Worm (Caenorhabditis elegans): Measurements from ENCODE around the gene clec-86.

clec-86 gene

ce11 chrX:7139614-7140013 lies at the start of gene clec-86:
TSS of gene clec-86 (plus strand) at chrX:7139875.
- TF ChIP-seq dmd-6 (GFP tag; IDR thresholded peaks at IDR 0.05) (peak; percentile 31; the same call in 1 of the 2 replicates), lin-13 (GFP tag; optimal IDR thresholded peaks at IDR 0.05) (no peak), spr-3 (GFP tag; optimal IDR thresholded peaks at IDR 0.05) (no peak), nhr-77 (tag; optimal IDR thresholded peaks at IDR 0.05) (no peak), saeg-2 (GFP tag; IDR thresholded peaks at IDR 0.05) (no peak), dve-1 (tag; optimal IDR thresholded peaks at IDR 0.05; ENCODE audit: insufficient read depth) (peak; percentile 27), hmg-1.1 (GFP tag; IDR thresholded peaks at IDR 0.05) (no peak), daf-16 (GFP tag; optimal IDR thresholded peaks at IDR 0.05) (no peak), daf-16 (tag; optimal IDR thresholded peaks at IDR 0.05) (peak; percentile 29), ceh-62 (tag; optimal IDR thresholded peaks at IDR 0.05) (no peak), fkh-10 (GFP tag; optimal IDR thresholded peaks at IDR 0.05) (no peak), F44E2.7 (GFP tag; IDR thresholded peaks at IDR 0.05) (no peak), lin-38 (GFP tag; IDR thresholded peaks at IDR 0.05) (no peak), F10B5.3 (tag; optimal IDR thresholded peaks at IDR 0.05) (no peak), ceh-28 (tag; optimal IDR thresholded peaks at IDR 0.05) (no peak), mdt-29 (GFP tag; IDR thresholded peaks at IDR 0.05) (no peak), daf-12 (tag; optimal IDR thresholded peaks at IDR 0.05) (no peak), pqm-1 (tag; optimal IDR thresholded peaks at IDR 0.05) (peak; percentile 40), unc-130 (GFP tag; optimal IDR thresholded peaks at IDR 0.05) (no peak), snpc-1.2 (GFP tag; IDR thresholded peaks at IDR 0.05) (no peak), egl-27 (tag; optimal IDR thresholded peaks at IDR 0.05) (no peak), hif-1 (tag; optimal IDR thresholded peaks at IDR 0.05) (no peak), daf-19 (GFP tag; conservative IDR thresholded peaks at IDR 0.05) (no peak), lin-15B (tag; optimal IDR thresholded peaks at IDR 0.05) (no peak), mes-2 (tag; optimal IDR thresholded peaks at IDR 0.05; ENCODE audit: poor library complexity, severe bottlenecking) (no peak), aly-2 (tag; optimal IDR thresholded peaks at IDR 0.05) (no peak), unc-62 (GFP tag; optimal IDR thresholded peaks at IDR 0.05 in 1 of 2) (no peak), unc-62 (tag; optimal IDR thresholded peaks at IDR 0.05) (no peak), nhr-28 (tag; optimal IDR thresholded peaks at IDR 0.05) (peak; percentile 21), dpl-1 (GFP tag; optimal IDR thresholded peaks at IDR 0.05) (no peak), lin-29 (GFP tag; IDR thresholded peaks at IDR 0.05) (no peak), dmd-8 (GFP tag; IDR thresholded peaks at IDR 0.05) (no peak)

- TF ChIP-seq jun-1 (tag; optimal IDR thresholded peaks at IDR 0.05): no peak
- no peak for TF ChIP-seq ces-1 (GFP tag; optimal IDR thresholded peaks at IDR 0.05)
- TF ChIP-seq aha-1 (tag): peak; percentile 64
- TF ChIP-seq snpc-4 (tag; optimal IDR thresholded peaks at IDR 0.05): no peak
These were observed 43.3 kb upstream of the clec-86 start, which contains the start of gene C36B7.5 for ce11 chrX:7096349-7096748. TSS of gene C36B7.5 (minus strand) at chrX:7096449.

ce11 chrX:7099049-7099448 lies 40.6 kb upstream of the clec-86 start:
- TF ChIP-seq unc-62 (GFP tag; optimal IDR thresholded peaks at IDR 0.05 in 1 of 2) (peak in 1 of 2 experiments; percentile 55), unc-62 (tag; optimal IDR thresholded peaks at IDR 0.05) (no peak), set-16 (GFP tag; IDR thresholded peaks at IDR 0.05) (no peak), aha-1 (tag) (peak; percentile 66)

- peak; percentile 55 for TF ChIP-seq nhr-28 (tag; optimal IDR thresholded peaks at IDR 0.05)
- TF ChIP-seq F37D6.2 (tag; optimal IDR thresholded peaks at IDR 0.05): no peak
- no peak for TF ChIP-seq mdl-1 (tag; optimal IDR thresholded peaks at IDR 0.05)
- peak; percentile 43 for TF ChIP-seq hlh-30 (tag; optimal IDR thresholded peaks at IDR 0.05; ENCODE audit: insufficient read depth)
- TF ChIP-seq unc-130 (GFP tag; optimal IDR thresholded peaks at IDR 0.05): no peak
- peak; percentile 17 for TF ChIP-seq pqm-1 (tag; optimal IDR thresholded peaks at IDR 0.05)
- no peak for TF ChIP-seq mxl-2 (GFP tag; conservative IDR thresholded peaks at IDR 0.05)
- no peak for TF ChIP-seq ZK337.2 (GFP tag; IDR thresholded peaks at IDR 0.05)
- no peak for TF ChIP-seq ctbp-1 (GFP tag; IDR thresholded peaks at IDR 0.05)
- TF ChIP-seq lin-1 (GFP tag; IDR thresholded peaks at IDR 0.05): no peak
- no peak for TF ChIP-seq unc-62 (GFP tag; optimal IDR thresholded peaks at IDR 0.05 in 1 of 2)
- TF ChIP-seq unc-62 (tag; optimal IDR thresholded peaks at IDR 0.05): no peak
- TF ChIP-seq lin-15B (tag; optimal IDR thresholded peaks at IDR 0.05): no peak
- TF ChIP-seq ces-1 (GFP tag; optimal IDR thresholded peaks at IDR 0.05): no peak
- no peak for TF ChIP-seq nhr-41 (GFP tag; IDR thresholded peaks at IDR 0.05)
- no peak for TF ChIP-seq pha-4 (GFP tag; IDR thresholded peaks at IDR 0.05)
- TF ChIP-seq pha-4 (tag; optimal IDR thresholded peaks at IDR 0.05): peak; percentile 55
- TF ChIP-seq Y75B8A.6 (GFP tag; IDR thresholded peaks at IDR 0.05): no peak
These were observed 39.4 kb upstream of the clec-86 start, which contains the start of gene C36B7.6 for ce11 chrX:7100290-7100689. TSS of gene C36B7.6 (minus strand) at chrX:7100338.

Data from whole organism, L4 larva.